Fruit fly (Drosophila melanogaster): Measurements from ENCODE around the gene CG10366.

Gene CG10366

dm6 chr2L:19583926-19584392 is at the start of gene CG10366, which contains the start of gene PCNA2 (continued):
- no peak for TF ChIP-seq mld (GFP tag; IDR thresholded peaks at IDR 0.05; ENCODE audit: partially characterized antibody)
- no peak for TF ChIP-seq CG10274 (GFP tag; optimal IDR thresholded peaks at IDR 0.05)
- TF ChIP-seq CG1024 (GFP tag; IDR thresholded peaks at IDR 0.05): no peak
- TF ChIP-seq Nf-YA (GFP tag; IDR thresholded peaks at IDR 0.05): no peak
- TF ChIP-seq Vsx1 (GFP tag; optimal IDR thresholded peaks at IDR 0.05): no peak
- TF ChIP-seq disco-r (GFP tag; optimal IDR thresholded peaks at IDR 0.05): no peak
- no peak for TF ChIP-seq CG3726 (GFP tag; IDR thresholded peaks at IDR 0.05)
- TF ChIP-seq trem (tag; optimal IDR thresholded peaks at IDR 0.05): peak; percentile 88
- TF ChIP-seq CG16779 (GFP tag; IDR thresholded peaks at IDR 0.05): no peak
- TF ChIP-seq E2f1 (GFP tag; IDR thresholded peaks at IDR 0.05): no peak
- TF ChIP-seq Opbp (GFP tag; IDR thresholded peaks at IDR 0.05; ENCODE audit: partially characterized antibody): no peak
- TF ChIP-seq cwo (GFP tag; optimal IDR thresholded peaks at IDR 0.05): no peak
- TF ChIP-seq CG13894 (tag; optimal IDR thresholded peaks at IDR 0.05): peak; percentile 0
- no peak for TF ChIP-seq salm (tag; optimal IDR thresholded peaks at IDR 0.05)
- peak; percentile 14 for TF ChIP-seq fd64A (GFP tag; optimal IDR thresholded peaks at IDR 0.05)
- TF ChIP-seq Scr (GFP tag; IDR thresholded peaks at IDR 0.05; ENCODE audit: partially characterized antibody): peak; percentile 57
- TF ChIP-seq CG5180 (GFP tag; optimal IDR thresholded peaks at IDR 0.05): no peak
- peak; percentile 89 for TF ChIP-seq CG33213 (GFP tag; optimal IDR thresholded peaks at IDR 0.05)
- no peak for TF ChIP-seq CG2199 (GFP tag; IDR thresholded peaks at IDR 0.05)
- peak; percentile 39 for TF ChIP-seq YL-1 (GFP tag; optimal IDR thresholded peaks at IDR 0.05)
- TF ChIP-seq tx (GFP tag; optimal IDR thresholded peaks at IDR 0.05): peak; percentile 77
- no peak for TF ChIP-seq CG6175 (GFP tag; IDR thresholded peaks at IDR 0.05)
- peak; percentile 36 for TF ChIP-seq gcm (GFP tag; optimal IDR thresholded peaks at IDR 0.05)
- peak; percentile 59 for TF ChIP-seq CG1647 (GFP tag; optimal IDR thresholded peaks at IDR 0.05)
- TF ChIP-seq sc (optimal IDR thresholded peaks at IDR 0.05): no peak
- TF ChIP-seq sc (GFP tag; optimal IDR thresholded peaks at IDR 0.05): no peak
- TF ChIP-seq maf-S (GFP tag; optimal IDR thresholded peaks at IDR 0.05): peak; percentile 59
- TF ChIP-seq zen2 (GFP tag; IDR thresholded peaks at IDR 0.05; ENCODE audit: partially characterized antibody): no peak
- TF ChIP-seq bab2 (GFP tag; optimal IDR thresholded peaks at IDR 0.05): peak; percentile 77
- TF ChIP-seq Hand (GFP tag; optimal IDR thresholded peaks at IDR 0.05): no peak
- no peak for TF ChIP-seq Optix (GFP tag; IDR thresholded peaks at IDR 0.05)
- TF ChIP-seq CG8359 (GFP tag; optimal IDR thresholded peaks at IDR 0.05; ENCODE audit: borderline replicate concordance): no peak

dm6 chr2L:19535234-19535633 is 48.8 kb upstream of the CG10366 start, which contains the start of gene CG31697:
Gene CG31697, plus strand, starts transcription at chr2L:19535448.
- peak; percentile 21 for TF ChIP-seq grn (GFP tag; optimal IDR thresholded peaks at IDR 0.05)
- TF ChIP-seq Med (GFP tag): peak; percentile 43
- TF ChIP-seq CG7357 (GFP tag; IDR thresholded peaks at IDR 0.05): no peak
- TF ChIP-seq Hey (tag; optimal IDR thresholded peaks at IDR 0.05): peak; percentile 68
- TF ChIP-seq CG7556 (GFP tag; optimal IDR thresholded peaks at IDR 0.05): no peak
- TF ChIP-seq jumu (GFP tag; optimal IDR thresholded peaks at IDR 0.05): no peak
- TF ChIP-seq sug (tag; optimal IDR thresholded peaks at IDR 0.05): peak; percentile 58
- TF ChIP-seq nerfin-1 (tag; optimal IDR thresholded peaks at IDR 0.05): peak; percentile 76
- peak; percentile 35 for TF ChIP-seq CG34376 (GFP tag; optimal IDR thresholded peaks at IDR 0.05)
- TF ChIP-seq CG3995 (GFP tag; optimal IDR thresholded peaks at IDR 0.05): no peak
- no peak for TF ChIP-seq HmgD (GFP tag; optimal IDR thresholded peaks at IDR 0.05)
- peak; percentile 78 for TF ChIP-seq exex (tag; optimal IDR thresholded peaks at IDR 0.05)
- TF ChIP-seq cwo (GFP tag; optimal IDR thresholded peaks at IDR 0.05): peak; percentile 75
- peak; percentile 69 for TF ChIP-seq sd (tag; optimal IDR thresholded peaks at IDR 0.05)
- TF ChIP-seq sens (GFP tag): peak; percentile 56
- peak in 1 of 2 experiments; percentile 8 for TF ChIP-seq Pdp1 (GFP tag; optimal IDR thresholded peaks at IDR 0.05)
- TF ChIP-seq CG4360 (GFP tag; IDR thresholded peaks at IDR 0.05): no peak

Measured in whole organism, embryonic.